Fruit fly (Drosophila melanogaster): ENCODE data around the gene Hira.

Hira gene

DNA sequence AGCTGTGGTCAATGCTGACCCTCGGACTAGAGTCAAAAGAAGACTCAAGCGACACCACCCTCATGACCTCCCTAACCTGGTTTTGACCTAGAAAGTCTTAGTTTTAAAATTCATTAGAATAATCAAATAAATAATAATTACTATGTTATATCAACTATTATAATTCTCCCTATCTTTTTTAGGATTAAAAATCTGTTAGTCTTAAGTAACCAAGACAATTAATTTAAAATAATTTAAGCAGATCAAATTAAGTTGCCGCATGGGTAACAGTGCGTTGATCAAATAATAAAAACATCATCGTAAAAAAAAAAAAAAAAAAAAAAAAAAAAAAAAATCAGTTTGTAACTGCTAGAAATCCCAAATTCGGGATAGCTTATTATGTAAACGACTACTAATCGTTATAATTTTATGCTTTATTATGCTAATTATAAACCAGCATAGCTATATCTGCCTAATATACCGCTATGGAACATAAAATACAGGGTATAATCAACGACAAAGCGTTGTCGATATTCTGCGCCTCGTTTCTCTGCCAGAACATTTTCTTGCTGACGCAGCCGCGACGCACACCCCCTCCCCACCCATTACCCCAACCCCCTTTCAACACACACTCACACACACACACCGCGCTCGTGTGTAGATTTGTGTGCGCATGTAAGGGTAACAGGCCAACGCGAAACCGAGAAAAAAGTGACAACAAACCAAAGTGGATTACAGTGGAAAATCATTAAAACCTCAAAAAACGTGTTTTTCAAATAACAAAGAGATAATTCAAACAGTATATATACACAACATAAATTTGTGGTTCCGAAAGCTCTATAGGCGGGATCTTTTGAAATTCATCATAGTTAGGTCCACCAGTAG is 18.7 kb upstream of the Hira start (continued):
- peak; percentile 17 for TF ChIP-seq CG18262 (tag; optimal IDR thresholded peaks at IDR 0.05)
- TF ChIP-seq sd (tag; optimal IDR thresholded peaks at IDR 0.05) = peak; percentile 77
- TF ChIP-seq ttk (GFP tag; IDR thresholded peaks at IDR 0.05) = peak; percentile 61
- TF ChIP-seq seq (GFP tag; IDR thresholded peaks at IDR 0.05) = peak; percentile 45; the same call in 1 of the 2 replicates
- peak; percentile 92 for TF ChIP-seq Ssrp (tag; optimal IDR thresholded peaks at IDR 0.05)
- peak; percentile 66 for TF ChIP-seq CG8281 (tag; optimal IDR thresholded peaks at IDR 0.05)
- peak; percentile 20 for TF ChIP-seq Ravus (GFP tag; IDR thresholded peaks at IDR 0.05)
- peak; percentile 63 for TF ChIP-seq CG7786 (GFP tag; optimal IDR thresholded peaks at IDR 0.05)
- peak; percentile 48 for TF ChIP-seq B-H1 (GFP tag; IDR thresholded peaks at IDR 0.05)
- peak; percentile 94 for TF ChIP-seq Antp (GFP tag; optimal IDR thresholded peaks at IDR 0.05)
- TF ChIP-seq CG43689 (GFP tag; IDR thresholded peaks at IDR 0.05) = 0 out of 2 replicates have a peak, but pooled peaks have one; percentile 25
- TF ChIP-seq Drgx (GFP tag; IDR thresholded peaks at IDR 0.05) = peak; percentile 79
- peak; percentile 32 for TF ChIP-seq repo (GFP tag; optimal IDR thresholded peaks at IDR 0.05)
- peak; percentile 87 for TF ChIP-seq ci (GFP tag; IDR thresholded peaks at IDR 0.05)
- TF ChIP-seq Hsf (GFP tag; optimal IDR thresholded peaks at IDR 0.05) = peak; percentile 13
- TF ChIP-seq CG17912 (GFP tag; optimal IDR thresholded peaks at IDR 0.05) = peak; percentile 29
- TF ChIP-seq nerfin-1 (tag; optimal IDR thresholded peaks at IDR 0.05) = peak; percentile 66
- TF ChIP-seq CG10321 (GFP tag; IDR thresholded peaks at IDR 0.05) = peak; percentile 56; the same call in 1 of the 2 replicates
- TF ChIP-seq E2f2 (GFP tag; IDR thresholded peaks at IDR 0.05) = peak; percentile 45; the same call in 1 of the 2 replicates
- peak; percentile 84 for TF ChIP-seq slbo (GFP tag; IDR thresholded peaks at IDR 0.05)
- peak; percentile 88 for TF ChIP-seq Dad (GFP tag; optimal IDR thresholded peaks at IDR 0.05)
- TF ChIP-seq CG17328 (GFP tag; IDR thresholded peaks at IDR 0.05) = peak; percentile 75
- peak; percentile 38; the same call in 1 of the 2 replicates for TF ChIP-seq dimm (GFP tag; IDR thresholded peaks at IDR 0.05)
- peak; percentile 39; the same call in 1 of the 2 replicates for TF ChIP-seq ap (GFP tag; IDR thresholded peaks at IDR 0.05)
- peak; percentile 31 for TF ChIP-seq Myb (GFP tag; optimal IDR thresholded peaks at IDR 0.05)
- peak; percentile 57 for TF ChIP-seq danr (GFP tag; IDR thresholded peaks at IDR 0.05)
- peak; percentile 47 for TF ChIP-seq CG8290 (GFP tag; optimal IDR thresholded peaks at IDR 0.05)
- peak in 1 of 2 experiments; percentile 78 for TF ChIP-seq CG8290 (tag; optimal IDR thresholded peaks at IDR 0.05)
- peak; percentile 70 for TF ChIP-seq Ada2b (GFP tag; IDR thresholded peaks at IDR 0.05)
- TF ChIP-seq Chrac-16 (GFP tag; optimal IDR thresholded peaks at IDR 0.05) = peak; percentile 18
- TF ChIP-seq D19B (GFP tag; optimal IDR thresholded peaks at IDR 0.05) = peak; percentile 94
- TF ChIP-seq CG2889 (GFP tag; IDR thresholded peaks at IDR 0.05) = peak; percentile 61
- peak; percentile 96 for TF ChIP-seq CG7839 (tag; optimal IDR thresholded peaks at IDR 0.05)
- TF ChIP-seq CG11696 (GFP tag; IDR thresholded peaks at IDR 0.05) = peak; percentile 29
- TF ChIP-seq CG4820 (GFP tag; optimal IDR thresholded peaks at IDR 0.05) = peak; percentile 1
- peak; percentile 45 for TF ChIP-seq CG18476 (GFP tag; optimal IDR thresholded peaks at IDR 0.05)
- TF ChIP-seq corto (GFP tag; optimal IDR thresholded peaks at IDR 0.05) = peak; percentile 96
- TF ChIP-seq nau (GFP tag; optimal IDR thresholded peaks at IDR 0.05) = peak; percentile 56
- TF ChIP-seq CG15269 (tag; optimal IDR thresholded peaks at IDR 0.05) = peak; percentile 78
- TF ChIP-seq Fer3 (tag; optimal IDR thresholded peaks at IDR 0.05) = peak; percentile 62
- peak; percentile 73 for TF ChIP-seq Mrtf (GFP tag; IDR thresholded peaks at IDR 0.05)
- peak; percentile 84 for TF ChIP-seq bcd (GFP tag; optimal IDR thresholded peaks at IDR 0.05)
- TF ChIP-seq CG8359 (GFP tag; optimal IDR thresholded peaks at IDR 0.05; ENCODE audit: borderline replicate concordance) = peak; percentile 75
- peak; percentile 41; the same call in 2 of the 3 replicates for TF ChIP-seq CG11695 (GFP tag; IDR thresholded peaks at IDR 0.05)
- TF ChIP-seq Deaf1 (tag; optimal IDR thresholded peaks at IDR 0.05) = peak; percentile 42
- peak; percentile 13 for TF ChIP-seq tin (GFP tag; optimal IDR thresholded peaks at IDR 0.05)
- peak; percentile 9 for TF ChIP-seq MESR4 (GFP tag; optimal IDR thresholded peaks at IDR 0.05)
- peak; percentile 96 for TF ChIP-seq nmo (GFP tag; optimal IDR thresholded peaks at IDR 0.05)
- peak; percentile 2 for TF ChIP-seq ewg (GFP tag; optimal IDR thresholded peaks at IDR 0.05)
